Worm (Caenorhabditis elegans): ENCODE measurements around the gene pigq-1.

Gene pigq-1

DNA sequence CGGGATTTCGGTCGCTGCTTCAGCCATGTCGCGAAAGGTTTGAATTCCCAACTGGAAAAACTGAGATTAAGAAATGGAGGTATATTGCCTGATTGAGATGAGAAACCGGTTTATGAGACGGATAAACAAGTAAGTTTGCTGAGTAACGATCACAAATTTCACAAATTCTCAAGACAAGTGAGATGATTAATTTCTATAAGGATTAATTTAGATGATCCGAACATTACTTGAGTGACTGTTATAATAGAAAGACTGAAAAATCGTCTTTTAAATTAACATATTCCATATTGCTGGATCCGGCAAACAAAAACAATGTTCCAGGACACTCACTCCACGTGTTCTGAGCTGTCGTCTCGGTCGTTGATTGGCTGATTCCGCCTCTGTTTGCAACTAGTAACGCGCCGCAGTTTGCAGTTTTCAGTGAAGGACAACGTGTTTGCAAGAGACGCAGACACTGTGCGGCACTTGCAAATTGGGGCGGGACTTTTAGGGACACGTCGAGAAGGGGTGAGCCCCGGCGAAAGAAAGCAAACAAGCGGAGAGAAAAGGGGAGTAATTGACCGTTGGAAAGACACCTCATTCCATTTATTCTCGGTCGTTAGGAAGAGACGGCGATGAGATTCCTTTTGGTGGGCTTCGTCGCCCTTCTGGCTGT, 28.1 kb downstream of the pigq-1 start, which contains the start of the genes imp-2 and enpl-1:
TSS of gene imp-2 (minus strand) at position 51 of the 655 bp plus-strand sequence.
TSS of gene enpl-1 (plus strand) at position 462 of the 655 bp plus-strand sequence.
- no peak for TF ChIP-seq unc-62 (GFP tag; optimal IDR thresholded peaks at IDR 0.05)

DNA sequence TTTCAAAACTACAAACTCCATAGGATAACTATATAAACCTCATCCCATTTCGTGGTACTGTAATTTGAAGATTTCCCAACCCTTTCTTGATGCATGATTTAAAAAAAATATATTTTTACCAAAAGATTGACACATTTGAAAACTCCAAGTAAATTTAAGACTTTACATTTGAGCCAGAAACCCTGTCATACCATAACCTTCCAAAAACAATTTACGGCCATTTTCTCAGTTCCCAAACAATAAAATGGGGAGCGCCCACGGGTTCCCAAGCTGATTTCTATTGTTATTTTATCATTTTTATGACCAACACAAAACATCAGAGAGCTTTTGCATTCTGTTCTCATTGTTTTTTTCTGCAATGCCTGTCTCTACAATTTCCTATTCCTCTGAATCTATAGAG, 34.4 kb downstream of the pigq-1 start, which contains the start of gene clc-9:
TSS of gene clc-9 (plus strand) at position 301 of the 400 bp plus-strand sequence.
- no peak for TF ChIP-seq unc-62 (GFP tag; optimal IDR thresholded peaks at IDR 0.05)

ce11 chrIV:11111898-11112297, 35.1 kb downstream of the pigq-1 start:
- no peak for TF ChIP-seq unc-62 (GFP tag; optimal IDR thresholded peaks at IDR 0.05)

DNA sequence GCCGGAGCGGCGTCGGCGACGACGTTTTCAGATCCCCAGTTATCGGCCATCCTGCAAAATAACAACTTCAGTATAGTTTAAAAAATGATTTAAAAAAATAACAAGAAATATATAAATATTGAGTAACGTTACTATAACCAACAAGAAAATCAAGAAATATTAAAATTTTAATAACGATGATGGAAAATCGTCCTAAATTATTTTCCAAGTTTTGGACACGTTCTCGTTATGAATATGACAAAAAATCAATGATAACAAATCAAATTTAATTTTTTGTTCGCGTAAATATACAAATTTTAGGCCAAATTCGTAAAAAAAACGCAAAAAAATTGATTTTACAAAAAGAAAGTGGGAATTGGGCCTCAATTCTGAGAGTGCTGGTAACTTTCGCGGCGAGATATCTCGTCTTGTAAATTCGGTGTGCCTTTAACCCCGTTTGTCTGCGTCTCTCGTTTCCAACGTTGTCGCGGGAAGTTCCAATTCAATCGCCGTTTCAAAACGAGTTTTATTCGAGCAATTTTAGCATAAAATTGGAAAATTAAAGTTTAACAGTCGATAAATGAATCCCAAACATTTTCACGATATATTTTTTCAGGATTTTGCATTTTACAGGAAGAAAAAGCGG, 35.9 kb downstream of the pigq-1 start, which contains the start of gene rps-5:
TSS of gene rps-5 (minus strand) at position 51 of the 625 bp plus-strand sequence.
- no peak for TF ChIP-seq unc-62 (GFP tag; optimal IDR thresholded peaks at IDR 0.05)

DNA sequence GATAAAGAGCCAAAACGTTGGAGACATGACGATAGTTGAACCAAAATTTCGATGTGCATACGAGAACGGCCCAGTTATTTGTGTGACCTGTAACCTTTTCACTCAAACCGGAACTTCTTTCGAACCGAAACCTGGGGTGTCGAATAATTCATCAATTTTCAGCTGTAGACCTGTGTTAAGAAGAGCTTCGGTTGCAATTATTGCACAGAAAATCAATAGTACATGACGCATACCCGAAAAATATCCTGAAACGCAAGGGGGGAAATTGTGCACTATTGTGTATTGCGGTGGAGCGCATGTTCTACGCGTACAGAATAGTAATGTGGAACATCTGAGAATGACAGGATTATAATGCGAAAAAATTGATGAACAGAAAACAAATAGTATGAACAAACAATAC, 37.3 kb downstream of the pigq-1 start, which contains the start of gene pigk-1:
TSS of gene pigk-1 (minus strand) at position 248 of the 400 bp plus-strand sequence.
- TF ChIP-seq unc-62 (GFP tag; optimal IDR thresholded peaks at IDR 0.05), result no peak

- TF ChIP-seq unc-62 (GFP tag; optimal IDR thresholded peaks at IDR 0.05), result no peak
These were observed 41.3 kb downstream of the pigq-1 start, which contains the start of gene srlf-24 for ce11 chrIV:11105724-11106123. srlf-24 (minus strand) TSS chrIV:11105824.

DNA sequence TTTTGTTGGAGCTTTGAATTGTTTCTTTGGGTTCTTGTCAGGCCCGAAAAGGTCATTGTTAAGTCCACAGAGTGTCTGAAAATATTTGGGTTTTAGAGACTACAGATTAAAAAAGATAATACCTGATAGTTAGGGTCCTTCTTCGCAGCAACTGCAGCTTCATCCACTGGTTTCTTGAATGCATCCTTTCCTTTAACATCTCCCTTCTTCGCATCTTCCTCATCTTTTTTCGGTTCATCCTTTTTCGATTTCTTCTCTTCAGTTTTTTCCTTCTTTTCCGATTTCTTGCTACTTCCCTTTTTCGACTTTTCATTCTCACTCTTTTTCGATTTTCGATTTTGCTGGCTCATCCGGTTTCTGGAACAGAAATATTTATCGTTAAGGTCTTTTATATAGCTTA, 43.5 kb downstream of the pigq-1 start:
- no peak for TF ChIP-seq unc-62 (GFP tag; optimal IDR thresholded peaks at IDR 0.05)

ce11 chrIV:11102608-11103007, 44.4 kb downstream of the pigq-1 start, which contains the start of gene srlf-17:
srlf-17 (minus strand) TSS chrIV:11102708.
- no peak for TF ChIP-seq unc-62 (GFP tag; optimal IDR thresholded peaks at IDR 0.05)

DNA sequence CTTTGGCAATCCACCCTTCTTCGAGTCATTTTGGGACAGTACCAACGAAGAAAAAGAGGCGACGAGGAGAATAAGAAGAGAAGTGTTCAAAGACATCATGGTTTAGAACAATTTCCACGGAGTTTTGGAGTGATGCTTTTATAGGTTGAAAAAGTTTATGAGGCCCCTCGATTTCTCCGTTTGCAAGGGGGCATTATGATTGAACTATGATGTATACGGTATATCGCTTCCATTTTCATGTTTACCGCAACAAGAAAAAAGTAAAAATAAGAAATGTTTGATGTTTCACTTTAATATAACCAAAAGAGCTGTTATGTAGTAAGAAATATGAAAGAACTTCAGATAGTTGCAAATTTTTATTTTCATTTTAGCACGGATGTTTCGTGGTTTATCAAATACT, 45.7 kb downstream of the pigq-1 start, which contains the start of gene srlf-18:
TSS of gene srlf-18 (minus strand) at position 101 of the 400 bp plus-strand sequence.
- no peak for TF ChIP-seq unc-62 (GFP tag; optimal IDR thresholded peaks at IDR 0.05)

- no peak for TF ChIP-seq unc-62 (GFP tag; optimal IDR thresholded peaks at IDR 0.05)
These were observed 46.8 kb downstream of the pigq-1 start, which contains the start of gene str-3 for ce11 chrIV:11100271-11100670. str-3 (minus strand) TSS chrIV:11100371.

ce11 chrIV:11097795-11098194, 49.3 kb downstream of the pigq-1 start, which contains the start of gene M7.12:
M7.12 (minus strand) TSS chrIV:11097982.
- no peak for TF ChIP-seq unc-62 (GFP tag; optimal IDR thresholded peaks at IDR 0.05)
